Worm (Caenorhabditis elegans): ENCODE measurements around the gene atf-2.

atf-2 gene

DNA sequence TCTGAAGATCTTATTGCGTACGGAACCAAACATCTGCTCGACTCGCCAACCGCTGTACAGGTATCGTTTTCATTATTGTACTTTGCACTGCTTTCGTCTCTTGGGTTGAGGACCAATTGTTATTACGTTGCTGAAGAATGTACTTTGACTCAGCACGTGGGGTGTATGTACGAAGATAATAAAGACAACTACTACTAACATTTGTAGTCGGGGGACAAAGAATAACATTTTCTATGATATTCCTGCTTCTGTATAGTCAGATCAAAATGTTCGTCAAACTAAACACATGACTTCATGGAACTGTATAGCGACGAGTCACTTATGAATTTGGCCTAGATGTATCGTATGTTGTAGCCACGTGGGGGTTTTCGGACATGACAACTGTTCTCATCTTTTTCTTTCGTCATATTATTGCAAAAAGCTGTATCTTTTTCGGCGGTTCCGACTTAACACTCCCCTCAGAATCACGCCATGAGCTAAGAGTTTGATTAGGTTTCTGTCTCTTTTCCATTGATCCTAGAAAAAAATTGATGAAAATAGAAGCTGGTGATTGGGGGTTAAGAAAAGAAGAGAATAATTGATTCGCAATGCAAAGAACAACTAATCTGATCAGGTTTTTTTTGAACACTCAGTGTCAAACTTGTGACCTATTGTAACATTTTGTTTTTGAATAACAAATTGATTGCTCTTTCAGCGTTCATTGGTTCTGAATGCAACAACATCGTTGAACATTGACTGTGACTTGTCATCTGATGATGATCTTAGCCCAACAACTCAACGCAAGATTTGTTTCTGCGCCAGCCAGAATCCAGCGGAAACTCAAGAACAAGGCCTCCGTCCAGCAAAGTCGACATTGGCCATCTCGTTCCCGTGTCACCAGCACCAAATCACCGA lies 7.0 kb upstream of the atf-2 start (continued):
- peak; percentile 5; the same call in 1 of the 2 replicates for TF ChIP-seq hmg-1.2 (GFP tag; IDR thresholded peaks at IDR 0.05)

DNA sequence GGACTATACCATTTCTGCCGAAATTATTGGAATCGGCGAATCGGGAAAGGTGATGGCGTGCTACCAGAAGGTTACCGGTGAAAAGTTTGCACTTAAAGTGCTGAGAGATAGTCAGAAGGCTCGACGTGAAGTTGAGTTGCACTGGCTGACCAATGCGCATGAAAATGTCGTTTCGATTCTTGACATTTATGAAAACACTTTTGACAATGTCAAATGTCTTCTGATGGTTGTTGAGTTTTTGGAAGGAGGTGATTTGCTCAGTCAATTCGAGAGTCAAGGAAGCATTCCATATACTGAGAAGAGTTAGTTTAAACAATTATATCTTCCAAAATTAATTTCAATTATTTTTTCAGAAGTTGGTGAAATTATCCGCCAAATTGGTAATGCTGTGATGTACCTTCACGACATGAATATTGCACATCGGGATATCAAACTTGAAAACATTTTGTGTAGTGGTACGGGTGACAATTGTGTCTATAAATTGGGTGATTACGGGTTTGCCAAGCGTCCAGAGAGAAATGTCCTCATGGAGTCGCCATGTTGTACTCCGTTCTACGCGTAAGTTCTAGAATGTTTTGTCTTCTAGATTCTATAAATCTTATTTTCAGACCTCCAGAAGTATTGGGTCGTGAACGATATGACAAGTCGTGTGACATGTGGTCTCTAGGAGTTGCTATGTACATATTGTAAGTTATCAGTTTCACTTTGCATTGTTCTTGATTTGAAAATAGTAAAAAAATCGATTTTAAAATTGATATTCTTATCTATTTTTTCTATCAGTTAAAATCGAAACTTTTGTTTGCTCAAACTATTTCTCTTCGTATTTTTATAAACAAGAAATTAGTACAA lies 6.1 kb upstream of the atf-2 start:
- TF ChIP-seq repo-1 (tag; optimal IDR thresholded peaks at IDR 0.05) (peak; percentile 50), cebp-1 (GFP tag; IDR thresholded peaks at IDR 0.05) (no peak), cebp-1 (tag; optimal IDR thresholded peaks at IDR 0.05) (peak; percentile 5), B0336.3 (GFP tag; IDR thresholded peaks at IDR 0.05) (peak; percentile 12; the same call in 1 of the 2 replicates), nhr-90 (tag; optimal IDR thresholded peaks at IDR 0.05) (peak; percentile 22), Y53G8AR.9 (GFP tag; conservative IDR thresholded peaks at IDR 0.05) (peak; percentile 5; the same call in 1 of the 2 replicates), madf-3 (GFP tag; IDR thresholded peaks at IDR 0.05) (0 out of 2 replicates have a peak, but pooled peaks have one; percentile 3), nfya-2 (GFP tag; IDR thresholded peaks at IDR 0.05) (no peak), ZK185.1 (tag; optimal IDR thresholded peaks at IDR 0.05; ENCODE audit: poor library complexity, severe bottlenecking) (peak; percentile 26), ama-1 (optimal IDR thresholded peaks at IDR 0.05) (peak; percentile 50), ama-1 (GFP tag; optimal IDR thresholded peaks at IDR 0.05) (peak in 1 of 2 experiments; percentile 36), akir-1 (GFP tag; optimal IDR thresholded peaks at IDR 0.05) (no peak), zfh-2 (GFP tag; conservative IDR thresholded peaks at IDR 0.05) (peak; percentile 57), let-526 (GFP tag; IDR thresholded peaks at IDR 0.05) (0 out of 2 replicates have a peak, but pooled peaks have one; percentile 3), sea-2 (GFP tag; IDR thresholded peaks at IDR 0.05) (no peak), tbp1 (GFP tag; optimal IDR thresholded peaks at IDR 0.05) (no peak), C06A6.2 (GFP tag; conservative IDR thresholded peaks at IDR 0.05) (peak; percentile 11; the same call in 1 of the 2 replicates), hmg-1.2 (GFP tag; IDR thresholded peaks at IDR 0.05) (0 out of 2 replicates have a peak, but pooled peaks have one; percentile 2)

DNA sequence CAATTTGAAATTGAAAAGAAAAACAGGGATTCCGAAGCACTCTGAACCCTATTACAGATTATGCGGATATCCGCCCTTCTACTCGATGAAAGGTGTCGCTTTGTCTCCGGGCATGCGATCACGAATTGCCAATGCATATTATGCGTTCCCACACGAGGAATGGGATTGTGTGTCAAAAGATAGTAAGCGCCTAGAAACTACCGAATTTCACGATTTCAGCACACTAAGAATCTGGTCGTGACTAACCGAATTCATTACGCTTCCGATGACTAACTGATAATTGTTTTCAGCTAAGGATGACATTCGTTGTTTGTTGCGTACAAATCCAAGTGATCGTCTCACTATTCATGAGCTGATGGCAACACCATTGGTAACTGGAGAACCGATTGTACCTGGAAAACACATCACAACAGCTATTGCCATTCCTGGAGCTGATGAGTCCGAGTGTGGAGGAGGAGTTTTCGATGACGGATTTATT lies 5.4 kb upstream of the atf-2 start:
- TF ChIP-seq K11D2.4 (GFP tag; IDR thresholded peaks at IDR 0.05), result peak; percentile 44
- TF ChIP-seq snpc-1.3 (tag; optimal IDR thresholded peaks at IDR 0.05; ENCODE audit: insufficient read depth), result no peak
- no peak for TF ChIP-seq F39B2.1 (GFP tag; IDR thresholded peaks at IDR 0.05)
- TF ChIP-seq athp-1 (tag; optimal IDR thresholded peaks at IDR 0.05), result peak; percentile 23
- TF ChIP-seq egl-44 (GFP tag; IDR thresholded peaks at IDR 0.05), result 0 out of 2 replicates have a peak, but pooled peaks have one; percentile 16
- TF ChIP-seq Y79H2A.3 (GFP tag; conservative IDR thresholded peaks at IDR 0.05), result 0 out of 2 replicates have a peak, but pooled peaks have one; percentile 6
- peak; percentile 31 for TF ChIP-seq fkh-3 (tag; optimal IDR thresholded peaks at IDR 0.05)
- peak; percentile 8 for TF ChIP-seq lin-54 (GFP tag; optimal IDR thresholded peaks at IDR 0.05)
- TF ChIP-seq ZK185.1 (tag; optimal IDR thresholded peaks at IDR 0.05; ENCODE audit: poor library complexity, severe bottlenecking), result peak; percentile 56
- TF ChIP-seq zim-3 (tag; optimal IDR thresholded peaks at IDR 0.05), result peak; percentile 77
- TF ChIP-seq F55B11.4 (tag; optimal IDR thresholded peaks at IDR 0.05; ENCODE audit: borderline replicate concordance, insufficient read depth), result no peak
- 0 out of 2 replicates have a peak, but pooled peaks have one; percentile 52 for TF ChIP-seq ztf-25 (GFP tag; IDR thresholded peaks at IDR 0.05)
- TF ChIP-seq T26A5.8 (tag; optimal IDR thresholded peaks at IDR 0.05), result peak; percentile 45
- TF ChIP-seq die-1 (tag; optimal IDR thresholded peaks at IDR 0.05), result peak; percentile 13
- TF ChIP-seq let-607 (tag; optimal IDR thresholded peaks at IDR 0.05), result peak in 1 of 2 experiments; percentile 51
- TF ChIP-seq Y95B8A.8 (GFP tag; IDR thresholded peaks at IDR 0.05), result peak; percentile 59; the same call in 1 of the 2 replicates
- 0 out of 2 replicates have a peak, but pooled peaks have one; percentile 48 for TF ChIP-seq F37B4.10 (GFP tag; IDR thresholded peaks at IDR 0.05)
- TF ChIP-seq F10E7.11 (tag; optimal IDR thresholded peaks at IDR 0.05), result no peak
- TF ChIP-seq ztf-26 (tag; optimal IDR thresholded peaks at IDR 0.05), result peak; percentile 47
- peak; percentile 52 for TF ChIP-seq cebp-1 (GFP tag; IDR thresholded peaks at IDR 0.05)
- TF ChIP-seq cebp-1 (tag; optimal IDR thresholded peaks at IDR 0.05), result peak; percentile 66
- TF ChIP-seq F52B5.7 (tag; optimal IDR thresholded peaks at IDR 0.05), result peak; percentile 24
- TF ChIP-seq madf-3 (GFP tag; IDR thresholded peaks at IDR 0.05), result peak; percentile 64; the same call in 1 of the 2 replicates
- TF ChIP-seq hmg-20 (GFP tag; IDR thresholded peaks at IDR 0.05), result no peak
- TF ChIP-seq akir-1 (GFP tag; optimal IDR thresholded peaks at IDR 0.05), result no peak
- TF ChIP-seq ama-1 (optimal IDR thresholded peaks at IDR 0.05), result peak; percentile 23
- TF ChIP-seq ama-1 (GFP tag; optimal IDR thresholded peaks at IDR 0.05), result no peak
- peak; percentile 70 for TF ChIP-seq ets-4 (GFP tag; optimal IDR thresholded peaks at IDR 0.05)
- peak; percentile 29 for TF ChIP-seq attf-5 (GFP tag; optimal IDR thresholded peaks at IDR 0.05)
